Worm (Caenorhabditis elegans): Measurements from ENCODE around the gene trm-2A.

ce11 chrV:915716-916115 is 11.0 kb downstream of the trm-2A start:
- no peak for TF ChIP-seq ztf-4 (tag; optimal IDR thresholded peaks at IDR 0.05)
- TF ChIP-seq unc-39 (tag; optimal IDR thresholded peaks at IDR 0.05) = no peak

Measured in whole organism, L2 larva.